Fruit fly (Drosophila melanogaster): ENCODE results near the gene Cip4.

DNA sequence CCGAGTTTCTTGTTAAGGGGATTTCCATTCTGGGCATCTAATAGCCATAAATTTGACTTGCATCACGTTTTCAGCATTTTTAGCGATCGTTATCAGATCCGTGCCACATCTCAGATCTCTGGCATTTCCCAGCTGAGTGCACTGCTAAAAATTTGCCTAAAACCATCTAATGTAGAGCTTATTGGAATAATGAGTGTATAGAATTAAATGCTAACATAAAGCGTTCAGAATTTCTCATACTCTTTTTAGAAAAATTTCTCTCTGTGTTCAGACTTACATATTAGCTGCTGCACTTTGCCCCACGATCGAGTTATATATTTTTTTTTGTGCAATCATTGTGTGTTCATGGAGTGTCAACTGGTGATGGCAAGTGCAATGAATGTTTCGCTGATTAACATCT, 43.8 kb upstream of the Cip4 start:
- TF ChIP-seq ttk (optimal IDR thresholded peaks at IDR 0.05) = no peak
- TF ChIP-seq h (optimal IDR thresholded peaks at IDR 0.05) = no peak
- TF ChIP-seq Sin3A (optimal IDR thresholded peaks at IDR 0.05) = no peak
- no peak for TF ChIP-seq Myc (optimal IDR thresholded peaks at IDR 0.05)
- TF ChIP-seq psq (optimal IDR thresholded peaks at IDR 0.05) = no peak
- no peak for TF ChIP-seq insv (optimal IDR thresholded peaks at IDR 0.05)

Measured in Kc167 (cell line).